Worm (Caenorhabditis elegans): ENCODE measurements around the gene miro-1.
A peak's percentile ranks its signal among the peaks of the same experiment; 100 is the strongest.

miro-1 gene

ce11 chrIV:4705922-4706321, 9.7 kb downstream of the miro-1 start:
- TF ChIP-seq hmbx-1 (tag; optimal IDR thresholded peaks at IDR 0.05): no peak
- TF ChIP-seq F13C5.2 (tag; optimal IDR thresholded peaks at IDR 0.05): no peak
- no peak for TF ChIP-seq tbx-37 (GFP tag; conservative IDR thresholded peaks at IDR 0.05)
- TF ChIP-seq aly-1 (tag; optimal IDR thresholded peaks at IDR 0.05): no peak
- no peak for TF ChIP-seq scrt-1 (GFP tag; IDR thresholded peaks at IDR 0.05)
- TF ChIP-seq ets-7 (tag; optimal IDR thresholded peaks at IDR 0.05): no peak
- no peak for TF ChIP-seq ama-1 (optimal IDR thresholded peaks at IDR 0.05)
- TF ChIP-seq hnd-1 (tag; optimal IDR thresholded peaks at IDR 0.05): no peak
- no peak for TF ChIP-seq sea-1 (GFP tag; conservative IDR thresholded peaks at IDR 0.05)
- TF ChIP-seq ceh-13 (GFP tag; optimal IDR thresholded peaks at IDR 0.05): no peak
- TF ChIP-seq tbx-11 (GFP tag; IDR thresholded peaks at IDR 0.05): no peak
- TF ChIP-seq ceh-36 (tag; optimal IDR thresholded peaks at IDR 0.05): no peak
- TF ChIP-seq tra-4 (tag; optimal IDR thresholded peaks at IDR 0.05): no peak
- no peak for TF ChIP-seq pes-1 (GFP tag; IDR thresholded peaks at IDR 0.05)
- TF ChIP-seq flt-1 (GFP tag; IDR thresholded peaks at IDR 0.05): no peak
- TF ChIP-seq B0310.2 (tag; optimal IDR thresholded peaks at IDR 0.05): no peak
- TF ChIP-seq hmg-4 (GFP tag; optimal IDR thresholded peaks at IDR 0.05): no peak

ce11 chrIV:4705182-4705581, 10.4 kb downstream of the miro-1 start:
- TF ChIP-seq hmbx-1 (tag; optimal IDR thresholded peaks at IDR 0.05) (no peak), hmg-4 (GFP tag; optimal IDR thresholded peaks at IDR 0.05) (peak; percentile 40), pes-1 (GFP tag; IDR thresholded peaks at IDR 0.05) (no peak; the same call in 1 of the 2 replicates), sea-1 (GFP tag; conservative IDR thresholded peaks at IDR 0.05) (0 out of 2 replicates have a peak, but pooled peaks have one; percentile 11)

- TF ChIP-seq sea-1 (GFP tag; conservative IDR thresholded peaks at IDR 0.05): no peak
- no peak for TF ChIP-seq hnd-1 (tag; optimal IDR thresholded peaks at IDR 0.05)
- TF ChIP-seq hmbx-1 (tag; optimal IDR thresholded peaks at IDR 0.05): no peak
- no peak for TF ChIP-seq tbx-37 (GFP tag; conservative IDR thresholded peaks at IDR 0.05)
- no peak for TF ChIP-seq tbx-11 (GFP tag; IDR thresholded peaks at IDR 0.05)
- TF ChIP-seq scrt-1 (GFP tag; IDR thresholded peaks at IDR 0.05): no peak
- no peak for TF ChIP-seq pes-1 (GFP tag; IDR thresholded peaks at IDR 0.05)
- TF ChIP-seq tra-4 (tag; optimal IDR thresholded peaks at IDR 0.05): no peak
- TF ChIP-seq ama-1 (optimal IDR thresholded peaks at IDR 0.05): no peak
- TF ChIP-seq B0310.2 (tag; optimal IDR thresholded peaks at IDR 0.05): no peak
- TF ChIP-seq ceh-13 (GFP tag; optimal IDR thresholded peaks at IDR 0.05): no peak
- TF ChIP-seq flt-1 (GFP tag; IDR thresholded peaks at IDR 0.05): no peak
- no peak for TF ChIP-seq hmg-4 (GFP tag; optimal IDR thresholded peaks at IDR 0.05)
Observed at ce11 chrIV:4703911-4704310, 11.7 kb downstream of the miro-1 start, which contains the start of gene ogdh-1. ogdh-1 (minus strand) TSS chrIV:4704011.

- TF ChIP-seq ceh-36 (tag; optimal IDR thresholded peaks at IDR 0.05) (no peak), sea-1 (GFP tag; conservative IDR thresholded peaks at IDR 0.05) (no peak), tbx-11 (GFP tag; IDR thresholded peaks at IDR 0.05) (no peak), aly-1 (tag; optimal IDR thresholded peaks at IDR 0.05) (no peak), hmg-4 (GFP tag; optimal IDR thresholded peaks at IDR 0.05) (no peak), scrt-1 (GFP tag; IDR thresholded peaks at IDR 0.05) (no peak), B0310.2 (tag; optimal IDR thresholded peaks at IDR 0.05) (no peak), pes-1 (GFP tag; IDR thresholded peaks at IDR 0.05) (no peak), flt-1 (GFP tag; IDR thresholded peaks at IDR 0.05) (no peak), ama-1 (optimal IDR thresholded peaks at IDR 0.05) (no peak), hmbx-1 (tag; optimal IDR thresholded peaks at IDR 0.05) (no peak), ets-7 (tag; optimal IDR thresholded peaks at IDR 0.05) (no peak), hnd-1 (tag; optimal IDR thresholded peaks at IDR 0.05) (no peak), F13C5.2 (tag; optimal IDR thresholded peaks at IDR 0.05) (no peak), ceh-13 (GFP tag; optimal IDR thresholded peaks at IDR 0.05) (no peak), tra-4 (tag; optimal IDR thresholded peaks at IDR 0.05) (no peak), tbx-37 (GFP tag; conservative IDR thresholded peaks at IDR 0.05) (no peak)
Observed at ce11 chrIV:4692463-4692862, 23.1 kb downstream of the miro-1 start, which contains the start of gene spe-51. spe-51 (plus strand) TSS chrIV:4692763.

ce11 chrIV:4688221-4688620, 27.4 kb downstream of the miro-1 start, which contains the start of gene bus-4:
bus-4 (plus strand) TSS chrIV:4688269.
- no peak for TF ChIP-seq ama-1 (optimal IDR thresholded peaks at IDR 0.05)
- no peak for TF ChIP-seq ceh-13 (GFP tag; optimal IDR thresholded peaks at IDR 0.05)
- no peak for TF ChIP-seq tra-4 (tag; optimal IDR thresholded peaks at IDR 0.05)
- no peak for TF ChIP-seq flt-1 (GFP tag; IDR thresholded peaks at IDR 0.05)
- TF ChIP-seq tbx-11 (GFP tag; IDR thresholded peaks at IDR 0.05): no peak

ce11 chrIV:4686898-4687297, 28.7 kb downstream of the miro-1 start:
- no peak for TF ChIP-seq B0310.2 (tag; optimal IDR thresholded peaks at IDR 0.05)
- TF ChIP-seq ceh-13 (GFP tag; optimal IDR thresholded peaks at IDR 0.05): no peak
- no peak for TF ChIP-seq ama-1 (optimal IDR thresholded peaks at IDR 0.05)
- no peak for TF ChIP-seq tbx-11 (GFP tag; IDR thresholded peaks at IDR 0.05)
- no peak for TF ChIP-seq hnd-1 (tag; optimal IDR thresholded peaks at IDR 0.05)
- no peak for TF ChIP-seq ets-7 (tag; optimal IDR thresholded peaks at IDR 0.05)
- TF ChIP-seq hmbx-1 (tag; optimal IDR thresholded peaks at IDR 0.05): no peak
- TF ChIP-seq tbx-37 (GFP tag; conservative IDR thresholded peaks at IDR 0.05): no peak
- no peak for TF ChIP-seq scrt-1 (GFP tag; IDR thresholded peaks at IDR 0.05)
- no peak for TF ChIP-seq flt-1 (GFP tag; IDR thresholded peaks at IDR 0.05)
- TF ChIP-seq F13C5.2 (tag; optimal IDR thresholded peaks at IDR 0.05): no peak
- TF ChIP-seq pes-1 (GFP tag; IDR thresholded peaks at IDR 0.05): no peak
- TF ChIP-seq tra-4 (tag; optimal IDR thresholded peaks at IDR 0.05): no peak
- no peak for TF ChIP-seq aly-1 (tag; optimal IDR thresholded peaks at IDR 0.05)
- no peak for TF ChIP-seq hmg-4 (GFP tag; optimal IDR thresholded peaks at IDR 0.05)
- no peak for TF ChIP-seq sea-1 (GFP tag; conservative IDR thresholded peaks at IDR 0.05)
- TF ChIP-seq ceh-36 (tag; optimal IDR thresholded peaks at IDR 0.05): no peak

- TF ChIP-seq flt-1 (GFP tag; IDR thresholded peaks at IDR 0.05) (no peak), hmg-4 (GFP tag; optimal IDR thresholded peaks at IDR 0.05) (no peak), pes-1 (GFP tag; IDR thresholded peaks at IDR 0.05) (no peak)
Observed at ce11 chrIV:4686291-4686830, 29.2 kb downstream of the miro-1 start.

- TF ChIP-seq tra-4 (tag; optimal IDR thresholded peaks at IDR 0.05) (no peak), hmbx-1 (tag; optimal IDR thresholded peaks at IDR 0.05) (no peak), tbx-11 (GFP tag; IDR thresholded peaks at IDR 0.05) (no peak), aly-1 (tag; optimal IDR thresholded peaks at IDR 0.05) (no peak), sea-1 (GFP tag; conservative IDR thresholded peaks at IDR 0.05) (no peak), scrt-1 (GFP tag; IDR thresholded peaks at IDR 0.05) (no peak), ceh-13 (GFP tag; optimal IDR thresholded peaks at IDR 0.05) (no peak), F13C5.2 (tag; optimal IDR thresholded peaks at IDR 0.05) (no peak), hmg-4 (GFP tag; optimal IDR thresholded peaks at IDR 0.05) (no peak), hnd-1 (tag; optimal IDR thresholded peaks at IDR 0.05) (no peak)
Observed at ce11 chrIV:4683149-4683548, 32.5 kb downstream of the miro-1 start.
